Worm (Caenorhabditis elegans) whole organism, L4 larva: ENCODE measurements around the gene nhr-210.

Experiments
- F49E8.2 ChIP-seq: sonication (generic microtip); optimal IDR thresholded peaks from 2 replicates; lab custom pipeline; 2016; ENCODE audit warnings: missing compliant biosample characterization, mild to moderate bottlenecking, missing genetic modification characterization, borderline replicate concordance
- R02D3.7 ChIP-seq: fragments of 150-350 bp; sonication (generic microtip); optimal IDR thresholded peaks from 3 replicates; lab custom pipeline; 2014; ENCODE audit warnings: missing biosample characterization, missing genetic modification characterization
- T26A8.4 ChIP-seq: fragments of 200-800 bp; sonication (Bioruptor generic); IDR thresholded peaks from 2 replicates; pipeline ENCODE4 v1.3.6; 2022; ENCODE audit warnings: missing genetic modification characterization, missing compliant biosample characterization
- Y48G9A.11 ChIP-seq: fragments of 200-800 bp; sonication (Bioruptor generic); IDR thresholded peaks from 2 replicates; pipeline ENCODE4 v1.3.6; 2022; ENCODE audit warnings: missing genetic modification reagents, missing genetic modification characterization, missing compliant biosample characterization
- aly-2 ChIP-seq: sonication (generic microtip); optimal IDR thresholded peaks from 2 replicates; lab custom pipeline; 2018; ENCODE audit warnings: missing biosample characterization, missing genetic modification characterization
- dpl-1 ChIP-seq: fragments of 150-350 bp; optimal IDR thresholded peaks from 2 replicates; lab custom pipeline; 2014; ENCODE audit warnings: missing biosample characterization, missing genetic modification reagents, missing genetic modification characterization
- nhr-237 ChIP-seq: sonication (generic microtip); optimal IDR thresholded peaks from 2 replicates; lab custom pipeline; 2017; ENCODE audit warnings: missing biosample characterization, missing genetic modification characterization
- nhr-25 ChIP-seq: sonication (generic microtip); optimal IDR thresholded peaks from 2 replicates; lab custom pipeline; 2017; ENCODE audit warnings: missing genetic modification characterization, mild to moderate bottlenecking, missing compliant biosample characterization, antibody characterized with exemption, moderate library complexity, borderline replicate concordance; ENCODE audit not compliant: insufficient read depth
- set-16 ChIP-seq: fragments of 200-800 bp; sonication (Bioruptor generic); IDR thresholded peaks from 2 replicates; pipeline ENCODE4 v1.3.6; 2022; ENCODE audit warnings: missing genetic modification reagents, missing genetic modification characterization, missing compliant biosample characterization
- ztf-7 ChIP-seq: fragments of 150-350 bp; optimal IDR thresholded peaks from 2 replicates; lab custom pipeline; 2014; ENCODE audit warnings: missing biosample characterization, missing genetic modification characterization

- no peak for TF ChIP-seq T26A8.4 (GFP tag; lab: Robert Waterston, UW)
- TF ChIP-seq nhr-237 (tag; lab: Kevin White, UChicago) = no peak
- no peak for TF ChIP-seq aly-2
- TF ChIP-seq ztf-7 = no peak
- TF ChIP-seq R02D3.7 (tag; lab: Kevin White, UChicago) = no peak
- no peak for TF ChIP-seq dpl-1 (GFP tag; lab: Kevin White, UChicago)
- TF ChIP-seq Y48G9A.11 (GFP tag; lab: Robert Waterston, UW) = no peak
- no peak for TF ChIP-seq F49E8.2 (tag; lab: Kevin White, UChicago)
- no peak for TF ChIP-seq nhr-25 (tag; lab: Kevin White, UChicago)
- no peak for TF ChIP-seq set-16 (GFP tag; lab: Robert Waterston, UW)
Measured at ce11 chrV:525040-525439, 5.7 kb upstream of the nhr-210 start, which contains the start of gene R11G11.16.
